Fruit fly (Drosophila melanogaster): ENCODE measurements around the gene Rpt2.

Rpt2 gene

dm6 chr3R:23921701-23922501 is 9.5 kb downstream of the Rpt2 start (continued):
- TF ChIP-seq CG31365 (tag; optimal IDR thresholded peaks at IDR 0.05) (no peak), Dfd (GFP tag; optimal IDR thresholded peaks at IDR 0.05) (no peak), CG17328 (GFP tag; IDR thresholded peaks at IDR 0.05) (peak; percentile 62), sim (GFP tag; IDR thresholded peaks at IDR 0.05) (no peak), CG31224 (GFP tag; IDR thresholded peaks at IDR 0.05) (peak; percentile 43; the same call in 1 of the 2 replicates), CG15073 (GFP tag; optimal IDR thresholded peaks at IDR 0.05) (no peak), ci (GFP tag; IDR thresholded peaks at IDR 0.05) (peak; percentile 57; the same call in 1 of the 3 replicates), CG3163 (GFP tag; optimal IDR thresholded peaks at IDR 0.05) (no peak), al (GFP tag; IDR thresholded peaks at IDR 0.05) (no peak), br (optimal IDR thresholded peaks at IDR 0.05) (no peak), CG6683 (GFP tag; optimal IDR thresholded peaks at IDR 0.05) (no peak), Sry-δ (GFP tag; optimal IDR thresholded peaks at IDR 0.05) (no peak), gfzf (GFP tag; optimal IDR thresholded peaks at IDR 0.05) (no peak), CG8388 (GFP tag; optimal IDR thresholded peaks at IDR 0.05) (peak; percentile 24), psq (GFP tag; optimal IDR thresholded peaks at IDR 0.05) (no peak), Gug (GFP tag; IDR thresholded peaks at IDR 0.05) (peak; percentile 39; the same call in 2 of the 4 replicates), toy (GFP tag; IDR thresholded peaks at IDR 0.05) (no peak), CG12071 (GFP tag; optimal IDR thresholded peaks at IDR 0.05) (peak; percentile 52), CG10431 (GFP tag; optimal IDR thresholded peaks at IDR 0.05) (no peak), CG8290 (GFP tag; optimal IDR thresholded peaks at IDR 0.05) (no peak), CG8290 (tag; optimal IDR thresholded peaks at IDR 0.05) (peak in 1 of 2 experiments; percentile 78), Nf-YB (GFP tag; optimal IDR thresholded peaks at IDR 0.05) (no peak), CG8924 (tag; optimal IDR thresholded peaks at IDR 0.05) (no peak), pfk (GFP tag; optimal IDR thresholded peaks at IDR 0.05) (peak; percentile 8), ewg (GFP tag; optimal IDR thresholded peaks at IDR 0.05) (no peak), CG12236 (GFP tag; optimal IDR thresholded peaks at IDR 0.05) (peak; percentile 2), ERR (GFP tag; optimal IDR thresholded peaks at IDR 0.05) (no peak), Fer2 (tag; optimal IDR thresholded peaks at IDR 0.05) (no peak), corto (GFP tag; optimal IDR thresholded peaks at IDR 0.05) (no peak), vfl (GFP tag; optimal IDR thresholded peaks at IDR 0.05) (no peak), sna (GFP tag; IDR thresholded peaks at IDR 0.05; ENCODE audit: partially characterized antibody) (no peak), dysf (GFP tag; IDR thresholded peaks at IDR 0.05) (peak; percentile 40), YL-1 (GFP tag; optimal IDR thresholded peaks at IDR 0.05) (no peak), HmgZ (tag; optimal IDR thresholded peaks at IDR 0.05) (peak; percentile 53), sug (tag; optimal IDR thresholded peaks at IDR 0.05) (peak; percentile 46), CG3838 (GFP tag; optimal IDR thresholded peaks at IDR 0.05) (no peak), CG9437 (GFP tag; optimal IDR thresholded peaks at IDR 0.05) (no peak), Sox102F (GFP tag; optimal IDR thresholded peaks at IDR 0.05) (peak; percentile 66), usp (GFP tag; optimal IDR thresholded peaks at IDR 0.05) (no peak), CG5245 (GFP tag; optimal IDR thresholded peaks at IDR 0.05) (no peak), CG7556 (GFP tag; optimal IDR thresholded peaks at IDR 0.05) (peak; percentile 25), wek (GFP tag; optimal IDR thresholded peaks at IDR 0.05) (no peak), Dek (tag; optimal IDR thresholded peaks at IDR 0.05) (peak; percentile 14), Gsc (GFP tag; IDR thresholded peaks at IDR 0.05) (no peak), yki (optimal IDR thresholded peaks at IDR 0.05) (peak; percentile 70), shn (GFP tag; optimal IDR thresholded peaks at IDR 0.05) (peak; percentile 2), CG12659 (GFP tag; optimal IDR thresholded peaks at IDR 0.05) (no peak), CG7357 (GFP tag; IDR thresholded peaks at IDR 0.05) (no peak), CG16815 (GFP tag; optimal IDR thresholded peaks at IDR 0.05) (no peak), knrl (GFP tag; IDR thresholded peaks at IDR 0.05; ENCODE audit: partially characterized antibody) (no peak; the same call in 2 of the 3 replicates), CG11456 (GFP tag; IDR thresholded peaks at IDR 0.05) (0 out of 3 replicates have a peak, but pooled peaks have one; percentile 57)

All from whole organism, embryonic.